Fruit fly (Drosophila melanogaster) whole organism, embryonic: ENCODE results near the gene tbc.
A peak's percentile ranks its signal among the peaks of the same experiment; 100 is the strongest.

Source experiments
- Adf1 ChIP-seq: fragments of 200-800 bp; sonication (Bioruptor generic); IDR thresholded peaks from 2 replicates; pipeline ENCODE4 v1.3.6; 2022; ENCODE audit warnings: missing biosample characterization, missing genetic modification characterization
- Atf3 ChIP-seq: fragments of 200-800 bp; sonication (Bioruptor generic); optimal IDR thresholded peaks from 3 replicates; lab custom pipeline; 2016; ENCODE audit warnings: missing biosample characterization, missing genetic modification characterization
- CG10321 ChIP-seq: fragments of 200-800 bp; sonication (Bioruptor generic); IDR thresholded peaks from 2 replicates; pipeline ENCODE4 v1.3.6; 2022; ENCODE audit warnings: missing biosample characterization, missing genetic modification characterization
- CG11695 ChIP-seq: fragments of 200-800 bp; sonication (Bioruptor generic); IDR thresholded peaks from 3 replicates; pipeline ENCODE4 v1.3.6; 2022; ENCODE audit warnings: missing biosample characterization, missing genetic modification characterization
- CG12391 ChIP-seq: fragments of 200-800 bp; sonication (Bioruptor generic); optimal IDR thresholded peaks from 3 replicates; lab custom pipeline; 2018; ENCODE audit warnings: missing biosample characterization, mild to moderate bottlenecking, missing genetic modification characterization, moderate library complexity
- CG13296 ChIP-seq: fragments of 200-800 bp; sonication (Bioruptor generic); optimal IDR thresholded peaks from 3 replicates; lab custom pipeline; 2018; ENCODE audit warnings: missing biosample characterization, mild to moderate bottlenecking, missing genetic modification characterization
- CG15269 ChIP-seq: fragments of 200-800 bp; sonication (Bioruptor generic); optimal IDR thresholded peaks from 2 replicates; lab custom pipeline; 2018; ENCODE audit warnings: missing biosample characterization, mild to moderate bottlenecking, missing genetic modification characterization, moderate library complexity
- CG1647 ChIP-seq: fragments of 200-800 bp; sonication (Bioruptor generic); optimal IDR thresholded peaks from 3 replicates; lab custom pipeline; 2016; ENCODE audit warnings: missing biosample characterization, missing genetic modification characterization
- CG17186 ChIP-seq: fragments of 200-800 bp; sonication (Bioruptor generic); optimal IDR thresholded peaks from 3 replicates; lab custom pipeline; 2017; ENCODE audit warnings: missing biosample characterization, missing genetic modification reagents, missing genetic modification characterization
- CG17328 ChIP-seq: fragments of 200-800 bp; sonication (Bioruptor generic); IDR thresholded peaks from 2 replicates; pipeline ENCODE4 v1.3.6; 2022; ENCODE audit warnings: missing biosample characterization, missing genetic modification characterization
- CG17829 ChIP-seq: fragments of 200-800 bp; optimal IDR thresholded peaks from 2 replicates; lab custom pipeline; 2019; ENCODE audit warnings: missing biosample characterization, mild to moderate bottlenecking, missing genetic modification characterization, moderate library complexity
- CG1792 ChIP-seq: fragments of 200-800 bp; sonication (Bioruptor generic); optimal IDR thresholded peaks from 2 replicates; lab custom pipeline; 2016; ENCODE audit warnings: missing biosample characterization, missing genetic modification characterization
- CG18011 ChIP-seq: fragments of 200-800 bp; sonication (Bioruptor generic); optimal IDR thresholded peaks from 2 replicates; lab custom pipeline; 2017; ENCODE audit warnings: missing biosample characterization, missing genetic modification characterization, mild to moderate bottlenecking, moderate library complexity, missing genotype
- CG31224 ChIP-seq: fragments of 200-800 bp; sonication (Bioruptor generic); IDR thresholded peaks from 2 replicates; pipeline ENCODE4 v1.3.6; 2022; ENCODE audit warnings: missing biosample characterization, missing genetic modification characterization
- CG33213 ChIP-seq: fragments of 200-800 bp; sonication (Bioruptor generic); optimal IDR thresholded peaks from 3 replicates; lab custom pipeline; 2016; ENCODE audit warnings: missing biosample characterization, missing genetic modification characterization
- CG34224 ChIP-seq: fragments of 200-800 bp; sonication (Bioruptor generic); IDR thresholded peaks from 3 replicates; pipeline ENCODE4 v1.3.6; 2022; ENCODE audit warnings: missing biosample characterization, missing genetic modification characterization; ENCODE audit not compliant: partially characterized antibody
- CG6689 ChIP-seq: fragments of 200-800 bp; sonication (Bioruptor generic); IDR thresholded peaks from 2 replicates; pipeline ENCODE4 v1.3.6; 2022; ENCODE audit warnings: missing biosample characterization, missing genetic modification characterization
- CG6791 ChIP-seq: fragments of 200-800 bp; sonication (Bioruptor generic); IDR thresholded peaks from 3 replicates; pipeline ENCODE4 v1.3.6; 2022; ENCODE audit warnings: missing biosample characterization, missing genetic modification characterization; ENCODE audit not compliant: partially characterized antibody
- CG7745 ChIP-seq: fragments of 200-800 bp; sonication (Bioruptor generic); optimal IDR thresholded peaks from 2 replicates; lab custom pipeline; 2018; ENCODE audit warnings: missing biosample characterization, mild to moderate bottlenecking, missing genetic modification characterization, moderate library complexity
- CG8944 ChIP-seq: fragments of 200-800 bp; sonication (Bioruptor generic); optimal IDR thresholded peaks from 3 replicates; lab custom pipeline; 2016; ENCODE audit warnings: missing biosample characterization, missing genetic modification characterization
- CG9876 ChIP-seq: fragments of 200-800 bp; sonication (Bioruptor generic); optimal IDR thresholded peaks from 2 replicates; lab custom pipeline; 2016; ENCODE audit warnings: missing biosample characterization, missing genetic modification characterization
- Dref ChIP-seq: fragments of 200-800 bp; sonication (Bioruptor generic); IDR thresholded peaks from 2 replicates; pipeline ENCODE4 v1.3.6; 2022; ENCODE audit warnings: missing biosample characterization, missing genetic modification characterization
- E2f1 ChIP-seq: fragments of 200-800 bp; sonication (Bioruptor generic); IDR thresholded peaks from 2 replicates; pipeline ENCODE4 v1.3.6; 2022; ENCODE audit warnings: missing biosample characterization, missing genetic modification characterization
- E2f2 ChIP-seq: fragments of 200-800 bp; sonication (Bioruptor generic); IDR thresholded peaks from 2 replicates; pipeline ENCODE4 v1.3.6; 2022; ENCODE audit warnings: missing biosample characterization, missing genetic modification characterization
- Elba2 ChIP-seq: fragments of 200-800 bp; sonication (Bioruptor generic); optimal IDR thresholded peaks from 3 replicates; lab custom pipeline; 2016; ENCODE audit warnings: missing biosample characterization, missing genetic modification characterization
- Hsf ChIP-seq: fragments of 200-800 bp; sonication (Bioruptor generic); optimal IDR thresholded peaks from 3 replicates; lab custom pipeline; 2016; ENCODE audit warnings: missing biosample characterization, missing genetic modification characterization
- Lhr ChIP-seq: fragments of 200-800 bp; sonication (Bioruptor generic); optimal IDR thresholded peaks from 3 replicates; lab custom pipeline; 2017; ENCODE audit warnings: mild to moderate bottlenecking, missing biosample characterization, missing genetic modification reagents, missing genetic modification characterization
- MBD-R2 ChIP-seq: fragments of 200-800 bp; sonication (Bioruptor generic); IDR thresholded peaks from 2 replicates; pipeline ENCODE4 v1.3.6; 2022; ENCODE audit warnings: missing biosample characterization, missing genetic modification characterization
- Mad ChIP-seq: fragments of 200-800 bp; sonication (Bioruptor generic); optimal IDR thresholded peaks from 2 replicates; lab custom pipeline; 2016; ENCODE audit warnings: missing biosample characterization, missing genetic modification characterization
- Nf-YB ChIP-seq: fragments of 200-800 bp; sonication (Bioruptor generic); optimal IDR thresholded peaks from 3 replicates; lab custom pipeline; 2019; ENCODE audit warnings: missing biosample characterization, mild to moderate bottlenecking, missing genetic modification characterization, moderate library complexity
- NfI ChIP-seq: fragments of 200-800 bp; sonication (Bioruptor generic); optimal IDR thresholded peaks from 3 replicates; lab custom pipeline; 2018; ENCODE audit warnings: missing biosample characterization, mild to moderate bottlenecking, missing genetic modification characterization, moderate library complexity
- Ptx1 ChIP-seq: fragments of 200-800 bp; sonication (Bioruptor generic); IDR thresholded peaks from 2 replicates; pipeline ENCODE4 v1.3.6; 2022; ENCODE audit warnings: missing biosample characterization, missing genetic modification characterization
- Rfx ChIP-seq: fragments of 200-800 bp; sonication (Bioruptor generic); IDR thresholded peaks from 2 replicates; pipeline ENCODE4 v1.3.6; 2022; ENCODE audit warnings: missing biosample characterization, missing genetic modification characterization
- Sin3A ChIP-seq: fragments of >200 bp; optimal IDR thresholded peaks from 2 replicates; lab custom pipeline; 2018
- Sry-δ ChIP-seq: fragments of 200-800 bp; sonication (Bioruptor generic); optimal IDR thresholded peaks from 2 replicates; lab custom pipeline; 2016; ENCODE audit warnings: missing biosample characterization, missing genetic modification characterization
- YL-1 ChIP-seq: fragments of 200-800 bp; sonication (Bioruptor generic); optimal IDR thresholded peaks from 3 replicates; lab custom pipeline; 2017; ENCODE audit warnings: missing biosample characterization, mild to moderate bottlenecking, missing genetic modification characterization
- ato ChIP-seq: fragments of 200-800 bp; sonication (Bioruptor generic); IDR thresholded peaks from 2 replicates; pipeline ENCODE4 v1.3.6; 2022; ENCODE audit warnings: missing biosample characterization, missing genetic modification characterization; ENCODE audit not compliant: partially characterized antibody
- cato ChIP-seq: fragments of 200-800 bp; sonication (Bioruptor generic); optimal IDR thresholded peaks from 2 replicates; lab custom pipeline; 2016; ENCODE audit warnings: missing biosample characterization, missing genetic modification characterization, borderline replicate concordance
- cg ChIP-seq: fragments of 200-800 bp; sonication (Bioruptor generic); optimal IDR thresholded peaks from 3 replicates; lab custom pipeline; 2019; ENCODE audit warnings: missing biosample characterization, mild to moderate bottlenecking, missing genetic modification characterization, moderate library complexity
- dimm ChIP-seq: fragments of 200-800 bp; sonication (Bioruptor generic); IDR thresholded peaks from 2 replicates; pipeline ENCODE4 v1.3.6; 2022; ENCODE audit warnings: missing biosample characterization, missing genetic modification characterization
- insv ChIP-seq, 2 experiments: fragments of 200-800 bp; sonication (Bioruptor generic); optimal IDR thresholded peaks; 3 replicates each; lab custom pipeline; 2016 to 2018; ENCODE audit warnings: missing biosample characterization in 2 of 2, missing genetic modification characterization in 2 of 2
- jumu ChIP-seq: fragments of 200-800 bp; sonication (Bioruptor generic); optimal IDR thresholded peaks from 3 replicates; lab custom pipeline; 2016; ENCODE audit warnings: missing biosample characterization, missing genetic modification characterization
- kay ChIP-seq: fragments of 200-800 bp; sonication (Bioruptor generic); optimal IDR thresholded peaks from 2 replicates; lab custom pipeline; 2016; ENCODE audit warnings: missing biosample characterization, missing genetic modification characterization
- nmo ChIP-seq: fragments of 200-800 bp; sonication (Bioruptor generic); optimal IDR thresholded peaks from 2 replicates; lab custom pipeline; 2018; ENCODE audit warnings: missing biosample characterization, mild to moderate bottlenecking, missing genetic modification characterization, moderate library complexity
- otp ChIP-seq: fragments of 200-800 bp; sonication (Bioruptor generic); IDR thresholded peaks from 3 replicates; pipeline ENCODE4, ENCODE4 v1.3.6; 2022; ENCODE audit warnings: missing biosample characterization, missing genetic modification characterization
- repo ChIP-seq: fragments of 200-800 bp; sonication (Bioruptor generic); optimal IDR thresholded peaks from 2 replicates; lab custom pipeline; 2016; ENCODE audit warnings: missing biosample characterization, missing genetic modification characterization
- row ChIP-seq: fragments of 200-800 bp; sonication (Bioruptor generic); IDR thresholded peaks from 3 replicates; pipeline ENCODE4 v1.3.6; 2022; ENCODE audit warnings: missing biosample characterization, missing genetic modification characterization
- sisA ChIP-seq: fragments of 200-800 bp; sonication (Bioruptor generic); IDR thresholded peaks from 2 replicates; pipeline ENCODE4 v1.3.6; 2022; ENCODE audit warnings: missing biosample characterization, missing genetic modification characterization
- trem ChIP-seq: fragments of 200-800 bp; optimal IDR thresholded peaks from 3 replicates; lab custom pipeline; 2019; ENCODE audit warnings: missing biosample characterization, mild to moderate bottlenecking, missing genetic modification characterization, moderate library complexity
- vnd ChIP-seq: fragments of 200-800 bp; sonication (Bioruptor generic); IDR thresholded peaks from 3 replicates; pipeline ENCODE4 v1.3.6; 2022; ENCODE audit warnings: missing biosample characterization, missing genetic modification characterization; ENCODE audit not compliant: partially characterized antibody
- zen2 ChIP-seq: fragments of 200-800 bp; sonication (Bioruptor generic); IDR thresholded peaks from 3 replicates; pipeline ENCODE4 v1.3.6; 2022; ENCODE audit warnings: missing biosample characterization, missing genetic modification characterization; ENCODE audit not compliant: partially characterized antibody
- zfh1 ChIP-seq: fragments of 200-800 bp; sonication (Bioruptor generic); IDR thresholded peaks from 3 replicates; pipeline ENCODE4 v1.3.6; 2022; ENCODE audit warnings: missing biosample characterization, missing genetic modification characterization

Gene tbc

dm6 chrX:20423747-20424165 lies 25.4 kb upstream of the tbc start, which contains the start of the genes Pp4-19C and cactin (continued):
- TF ChIP-seq trem (tag; lab: Kevin White, UChicago) (peak; percentile 75), CG17829 (tag; lab: Kevin White, UChicago) (peak; percentile 44), dimm (no peak), kay (peak; percentile 71), Sry-δ (GFP tag; lab: Kevin White, UChicago) (peak; percentile 90), zen2 (GFP tag; lab: Robert Waterston, UW) (peak; percentile 82), Ptx1 (peak; percentile 31; the same call in 1 of the 2 replicates), nmo (GFP tag; lab: Kevin White, UChicago) (peak; percentile 69), Sin3A (lab: Kevin White, UChicago) (peak; percentile 72), CG13296 (GFP tag; lab: Kevin White, UChicago) (no peak), jumu (GFP tag; lab: Kevin White, UChicago) (peak; percentile 7), CG8944 (GFP tag; lab: Kevin White, UChicago) (peak; percentile 41), vnd (peak; percentile 90), CG1647 (GFP tag; lab: Kevin White, UChicago) (no peak), E2f2 (GFP tag; lab: Robert Waterston, UW) (peak; percentile 15; the same call in 1 of the 2 replicates), zfh1 (no peak), otp (GFP tag; lab: Robert Waterston, UW) (no peak), CG34224 (peak; percentile 83), cato (GFP tag; lab: Kevin White, UChicago) (no peak), Mad (GFP tag; lab: Kevin White, UChicago) (peak; percentile 44), CG18011 (GFP tag; lab: Kevin White, UChicago) (no peak), CG33213 (GFP tag; lab: Kevin White, UChicago) (no peak), CG11695 (GFP tag; lab: Robert Waterston, UW) (no peak), Lhr (GFP tag; lab: Kevin White, UChicago) (no peak), Hsf (GFP tag; lab: Kevin White, UChicago) (peak; percentile 36), CG6689 (GFP tag; lab: Robert Waterston, UW) (no peak), CG7745 (tag; lab: Kevin White, UChicago) (no peak), MBD-R2 (GFP tag; lab: Robert Waterston, UW) (peak; percentile 53; the same call in 1 of the 2 replicates), CG9876 (GFP tag; lab: Kevin White, UChicago) (no peak), Rfx (GFP tag; lab: Robert Waterston, UW) (peak; percentile 30; the same call in 1 of the 2 replicates), CG17186 (GFP tag; lab: Kevin White, UChicago) (peak; percentile 34), Elba2 (GFP tag; lab: Kevin White, UChicago) (peak; percentile 30), CG17328 (no peak), insv (GFP tag; optimal IDR thresholded peaks at IDR 0.05; lab: Kevin White, UChicago) (no peak), CG31224 (GFP tag; lab: Robert Waterston, UW) (no peak), CG12391 (peak; percentile 34), cg (GFP tag; lab: Kevin White, UChicago) (peak; percentile 49), row (peak; percentile 72), CG10321 (GFP tag; lab: Robert Waterston, UW) (no peak), Nf-YB (GFP tag; lab: Kevin White, UChicago) (peak; percentile 48), E2f1 (GFP tag; lab: Robert Waterston, UW) (no peak), ato (GFP tag; lab: Robert Waterston, UW) (peak; percentile 74), YL-1 (peak; percentile 79), Adf1 (GFP tag; lab: Robert Waterston, UW) (no peak), CG6791 (GFP tag; lab: Robert Waterston, UW) (peak; percentile 83), repo (GFP tag; lab: Kevin White, UChicago) (no peak), sisA (GFP tag; lab: Robert Waterston, UW) (0 out of 2 replicates have a peak, but pooled peaks have one; percentile 25), Atf3 (GFP tag; lab: Kevin White, UChicago) (no peak), CG1792 (peak; percentile 28), NfI (GFP tag; lab: Kevin White, UChicago) (no peak), Dref (GFP tag; lab: Robert Waterston, UW) (peak; percentile 77), CG15269 (tag; lab: Kevin White, UChicago) (no peak)
